Fruit fly (Drosophila melanogaster) whole organism, embryonic: ENCODE results near the gene CG7974.
A peak's percentile ranks its signal among the peaks of the same experiment; 100 is the strongest.

Experiments
- CG10147 ChIP-seq: fragments of 200-800 bp; sonication (Bioruptor generic); optimal IDR thresholded peaks from 2 replicates; lab custom pipeline; 2019; ENCODE audit warnings: missing biosample characterization, mild to moderate bottlenecking, missing genetic modification characterization, moderate library complexity
- CG10959 ChIP-seq: fragments of 200-800 bp; sonication (Bioruptor generic); IDR thresholded peaks from 2 replicates; pipeline ENCODE4 v1.3.6; 2022; ENCODE audit warnings: missing biosample characterization, missing genetic modification characterization
- CG12391 ChIP-seq: fragments of 200-800 bp; sonication (Bioruptor generic); optimal IDR thresholded peaks from 3 replicates; lab custom pipeline; 2018; ENCODE audit warnings: missing biosample characterization, mild to moderate bottlenecking, missing genetic modification characterization, moderate library complexity
- CG18764 ChIP-seq: fragments of 200-800 bp; sonication (Bioruptor generic); optimal IDR thresholded peaks from 3 replicates; lab custom pipeline; 2016; ENCODE audit warnings: missing biosample characterization, missing genetic modification characterization
- CG32772 ChIP-seq: fragments of 200-800 bp; sonication (Bioruptor generic); IDR thresholded peaks from 2 replicates; pipeline ENCODE4 v1.3.6; 2022; ENCODE audit warnings: missing biosample characterization, missing genetic modification characterization
- CG33213 ChIP-seq: fragments of 200-800 bp; sonication (Bioruptor generic); optimal IDR thresholded peaks from 3 replicates; lab custom pipeline; 2016; ENCODE audit warnings: missing biosample characterization, missing genetic modification characterization
- CG34224 ChIP-seq: fragments of 200-800 bp; sonication (Bioruptor generic); IDR thresholded peaks from 3 replicates; pipeline ENCODE4 v1.3.6; 2022; ENCODE audit warnings: missing biosample characterization, missing genetic modification characterization; ENCODE audit not compliant: partially characterized antibody
- CG7839 ChIP-seq: fragments of 200-800 bp; sonication (Bioruptor generic); optimal IDR thresholded peaks from 3 replicates; lab custom pipeline; 2018; ENCODE audit warnings: missing biosample characterization, mild to moderate bottlenecking, missing genetic modification characterization, moderate library complexity
- Drgx ChIP-seq: fragments of 200-800 bp; sonication (Bioruptor generic); IDR thresholded peaks from 2 replicates; pipeline ENCODE4 v1.3.6; 2022; ENCODE audit warnings: missing biosample characterization, missing genetic modification characterization
- E2f2 ChIP-seq: fragments of 200-800 bp; sonication (Bioruptor generic); IDR thresholded peaks from 2 replicates; pipeline ENCODE4 v1.3.6; 2022; ENCODE audit warnings: missing biosample characterization, missing genetic modification characterization
- Ets65A ChIP-seq: fragments of 200-800 bp; sonication (Bioruptor generic); peaks from one replicate; lab custom pipeline; 2016; ENCODE audit warnings: missing biosample characterization, missing genetic modification characterization
- Gug ChIP-seq: fragments of 200-800 bp; sonication (Bioruptor generic); IDR thresholded peaks from 4 replicates; pipeline ENCODE4 v1.3.6; 2022; ENCODE audit warnings: missing biosample characterization, missing genetic modification characterization
- Mad ChIP-seq: fragments of 200-800 bp; sonication (Bioruptor generic); optimal IDR thresholded peaks from 2 replicates; lab custom pipeline; 2016; ENCODE audit warnings: missing biosample characterization, missing genetic modification characterization
- Vsx1 ChIP-seq: fragments of 200-800 bp; sonication (Bioruptor generic); optimal IDR thresholded peaks from 2 replicates; lab custom pipeline; 2017; ENCODE audit warnings: missing biosample characterization, mild to moderate bottlenecking, missing genetic modification characterization, missing genetic modification reagents
- ac ChIP-seq: fragments of 200-800 bp; sonication (Bioruptor generic); optimal IDR thresholded peaks from 3 replicates; lab custom pipeline; 2017; ENCODE audit warnings: missing biosample characterization, mild to moderate bottlenecking, missing genetic modification characterization
- ap ChIP-seq: fragments of 200-800 bp; sonication (Bioruptor generic); IDR thresholded peaks from 2 replicates; pipeline ENCODE4 v1.3.6; 2022; ENCODE audit warnings: missing biosample characterization, missing genetic modification characterization
- jumu ChIP-seq: fragments of 200-800 bp; sonication (Bioruptor generic); optimal IDR thresholded peaks from 3 replicates; lab custom pipeline; 2016; ENCODE audit warnings: missing biosample characterization, missing genetic modification characterization
- kay ChIP-seq: fragments of 200-800 bp; sonication (Bioruptor generic); optimal IDR thresholded peaks from 2 replicates; lab custom pipeline; 2016; ENCODE audit warnings: missing biosample characterization, missing genetic modification characterization
- lilli ChIP-seq: fragments of 200-800 bp; sonication (Bioruptor generic); optimal IDR thresholded peaks from 3 replicates; lab custom pipeline; 2016; ENCODE audit warnings: missing biosample characterization, missing genetic modification characterization
- mirr ChIP-seq: fragments of 200-800 bp; sonication (Bioruptor generic); optimal IDR thresholded peaks from 3 replicates; lab custom pipeline; 2018; ENCODE audit warnings: missing biosample characterization, mild to moderate bottlenecking, missing genetic modification characterization
- phol ChIP-seq: fragments of 200-800 bp; sonication (Bioruptor generic); optimal IDR thresholded peaks from 3 replicates; lab custom pipeline; 2018; ENCODE audit warnings: missing biosample characterization, mild to moderate bottlenecking, missing genetic modification characterization, moderate library complexity
- sim ChIP-seq: fragments of 200-800 bp; sonication (Bioruptor generic); IDR thresholded peaks from 2 replicates; pipeline ENCODE4 v1.3.6; 2022; ENCODE audit warnings: missing biosample characterization, missing genetic modification characterization
- tll ChIP-seq, 2 experiments: fragments of 200-800 bp in 1 of 2; fragments of >200 bp in 1 of 2; sonication (Bioruptor generic) in 1 of 2; optimal IDR thresholded peaks; 2 replicates each; lab custom pipeline; 2017 to 2019; ENCODE audit warnings: missing biosample characterization in 2 of 2, missing genetic modification characterization in 2 of 2, mild to moderate bottlenecking in 1 of 2, moderate library complexity in 1 of 2

CG7974 gene

DNA sequence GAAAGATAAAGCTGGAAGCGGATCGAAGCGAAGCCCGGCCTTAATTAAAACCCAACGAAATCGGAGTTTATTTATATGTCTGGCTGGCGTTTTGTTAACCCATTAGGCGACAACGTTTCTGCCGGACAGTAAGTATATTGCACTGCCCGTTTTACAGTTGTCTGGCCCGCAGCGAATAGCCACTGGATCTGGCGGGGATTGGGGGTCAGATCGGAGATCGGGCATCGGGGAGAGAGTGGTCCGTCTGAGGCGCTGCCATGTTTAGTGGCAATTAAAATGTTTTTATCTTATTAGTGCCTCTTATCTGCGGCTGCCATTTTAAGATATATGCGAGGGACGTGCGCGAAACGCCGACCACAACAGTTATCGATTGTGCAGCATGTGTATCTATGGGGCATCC is 44.2 kb downstream of the CG7974 start:
- no peak for TF ChIP-seq phol
- no peak for TF ChIP-seq CG7839 (tag; lab: Kevin White, UChicago)
- TF ChIP-seq Ets65A (GFP tag; lab: Kevin White, UChicago) = peak; percentile 80
- TF ChIP-seq ac (GFP tag; lab: Kevin White, UChicago) = no peak

DNA sequence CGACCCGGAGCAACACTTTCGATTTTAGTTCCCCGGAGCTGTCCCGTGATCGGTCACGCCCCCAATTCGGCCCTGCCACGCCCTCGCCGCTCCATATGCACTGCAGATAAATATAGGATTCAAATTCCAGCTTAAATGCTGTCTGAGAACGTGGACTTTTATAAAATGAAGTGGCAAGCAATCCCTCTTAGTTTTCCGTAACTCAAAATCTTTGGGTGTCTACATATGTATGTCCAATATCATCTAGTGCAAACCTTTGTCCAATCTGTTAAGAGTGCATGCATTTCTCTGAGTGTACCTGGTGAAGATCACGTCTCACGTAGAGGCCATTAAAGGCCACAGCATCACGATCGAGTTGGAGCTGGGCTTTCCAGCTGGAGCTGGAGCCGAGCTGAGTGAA is 45.6 kb downstream of the CG7974 start:
- peak; percentile 32; the same call in 1 of the 2 replicates for TF ChIP-seq Drgx (GFP tag; lab: Robert Waterston, UW)
- TF ChIP-seq CG10147 (GFP tag; lab: Kevin White, UChicago) = no peak
- TF ChIP-seq tll (GFP tag; optimal IDR thresholded peaks at IDR 0.05; lab: Kevin White, UChicago) = no peak

DNA sequence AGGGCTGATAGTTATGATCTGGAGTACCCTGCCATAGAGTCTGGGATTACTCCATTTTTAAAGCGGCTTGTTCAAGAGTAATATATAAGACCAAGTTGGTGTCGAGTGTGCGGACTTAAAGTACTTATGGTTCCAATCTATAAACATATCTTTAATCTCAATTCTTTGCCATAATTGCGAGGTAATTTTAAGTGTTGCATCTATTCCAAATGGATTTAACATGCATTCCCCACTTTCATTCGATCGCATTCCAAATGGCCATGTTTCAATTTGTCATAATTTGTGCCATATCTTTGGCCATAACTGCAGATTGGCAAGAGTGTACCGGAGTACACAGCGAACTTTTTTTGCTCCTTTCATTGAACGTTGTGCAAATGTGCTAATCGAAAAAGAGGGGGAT is 46.3 kb downstream of the CG7974 start:
- no peak for TF ChIP-seq sim
- TF ChIP-seq lilli (GFP tag; lab: Kevin White, UChicago) = no peak
- no peak for TF ChIP-seq CG10959 (GFP tag; lab: Robert Waterston, UW)
- no peak for TF ChIP-seq CG12391 (tag; lab: Kevin White, UChicago)
- no peak for TF ChIP-seq Mad (GFP tag; lab: Kevin White, UChicago)
- TF ChIP-seq CG32772 = no peak
- no peak for TF ChIP-seq Vsx1 (GFP tag; lab: Kevin White, UChicago)
- TF ChIP-seq E2f2 (GFP tag; lab: Robert Waterston, UW) = no peak
- no peak for TF ChIP-seq kay (GFP tag; lab: Kevin White, UChicago)
- TF ChIP-seq mirr = no peak
- no peak for TF ChIP-seq Gug (GFP tag; lab: Robert Waterston, UW)
- TF ChIP-seq CG10147 (GFP tag; lab: Kevin White, UChicago) = no peak
- TF ChIP-seq CG18764 (GFP tag; lab: Kevin White, UChicago) = no peak
- TF ChIP-seq CG33213 (GFP tag; lab: Kevin White, UChicago) = no peak
- no peak for TF ChIP-seq ap
- TF ChIP-seq CG34224 (GFP tag; lab: Robert Waterston, UW) = no peak
- no peak for TF ChIP-seq jumu (GFP tag; lab: Kevin White, UChicago)
